Comparison of ENCODE assay signal across 4 worm cellular contexts in the genomic region with DNA sequence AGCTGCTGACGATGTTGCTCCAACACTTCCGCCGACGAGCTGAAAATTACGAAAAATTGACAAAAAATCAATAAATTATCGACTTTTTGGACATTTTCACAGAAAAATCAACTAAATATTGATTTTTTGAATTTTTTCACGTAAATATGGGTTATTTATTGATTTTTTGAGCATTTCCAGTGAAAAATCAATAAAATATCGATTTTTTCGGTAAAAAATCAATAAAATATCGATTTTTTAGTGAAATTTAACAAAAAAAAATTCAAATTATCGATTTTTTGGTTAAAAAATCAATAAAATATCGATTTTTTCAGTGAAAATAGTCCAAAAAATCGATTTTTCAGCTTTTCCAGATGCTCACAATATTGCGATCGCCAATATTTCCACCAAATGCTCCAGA.
TF ChIP-seq lines count a peak whose summit lies in the region.

No protein-coding gene starts in this region.

TF ChIP-seq in whole organism, L3 larva, 47 proteins besides CTCF, POLR2A, EP300 and RAD21:
- TF ChIP-seq nhr-12 (tag; optimal IDR thresholded peaks at IDR 0.05; lab: Kevin White, UChicago): no peak
- TF ChIP-seq ceh-28 (tag; optimal IDR thresholded peaks at IDR 0.05; lab: Kevin White, UChicago): peak; percentile 97
- no peak for TF ChIP-seq ceh-82 (tag; optimal IDR thresholded peaks at IDR 0.05; lab: Kevin White, UChicago)
- no peak for TF ChIP-seq elt-1 (tag; optimal IDR thresholded peaks at IDR 0.05; lab: Kevin White, UChicago)
TF ChIP-seq in whole organism, L3 larva: peak in this region for 1.

TF ChIP-seq in whole organism, L4 larva, 104 proteins besides CTCF, POLR2A, EP300 and RAD21:
- TF ChIP-seq nhr-42 (GFP tag; IDR thresholded peaks at IDR 0.05; lab: Robert Waterston, UW) (no peak), ceh-28 (tag; optimal IDR thresholded peaks at IDR 0.05; lab: Kevin White, UChicago) (peak; percentile 95), saeg-2 (GFP tag; IDR thresholded peaks at IDR 0.05; lab: Robert Waterston, UW) (no peak)

TF ChIP-seq in whole organism, late embryonic, 69 proteins besides CTCF, POLR2A, EP300 and RAD21:
- TF ChIP-seq ztf-16 (tag; optimal IDR thresholded peaks at IDR 0.05; lab: Kevin White, UChicago): no peak
- peak; percentile 39 for TF ChIP-seq ceh-48 (tag; optimal IDR thresholded peaks at IDR 0.05; lab: Kevin White, UChicago)
TF ChIP-seq in whole organism, late embryonic: peak in this region for 1.

TF ChIP-seq in whole organism, midembryonic, 9 proteins besides CTCF, POLR2A, EP300 and RAD21:
- TF ChIP-seq cog-1 (tag; optimal IDR thresholded peaks at IDR 0.05; lab: Kevin White, UChicago) (no peak), T22C8.4 (GFP tag; IDR thresholded peaks at IDR 0.05; lab: Robert Waterston, UW) (peak; percentile 89)
